Worm (Caenorhabditis elegans): ENCODE results near the gene F56D6.22.
A peak's percentile ranks its signal among the peaks of the same experiment; 100 is the strongest.

Gene F56D6.22

DNA sequence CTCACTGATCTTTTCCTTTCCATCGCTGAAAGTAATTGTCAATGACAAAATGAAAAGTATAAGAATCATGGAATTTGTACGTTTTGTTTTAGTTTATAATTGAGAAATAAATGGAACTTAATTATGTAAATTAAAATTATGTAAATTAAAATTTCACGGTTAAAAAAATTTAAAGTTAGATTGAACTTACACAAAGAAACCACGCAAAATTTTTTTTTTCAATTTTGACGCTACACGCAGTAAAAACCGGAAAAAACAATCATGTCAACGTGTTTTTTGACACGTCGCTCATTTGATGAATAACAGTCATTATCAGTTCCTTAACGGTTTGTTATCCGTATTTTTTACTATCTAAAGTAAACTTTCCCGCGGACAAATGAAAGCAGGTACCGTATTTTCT, 26.3 kb downstream of the F56D6.22 start, which contains the start of the genes F37C4.8 and oac-23:
F37C4.8 (minus strand) TSS at position 101 of the 400 bp plus-strand sequence.
oac-23 (plus strand) TSS at position 323 of the 400 bp plus-strand sequence.
- TF ChIP-seq ama-1 (optimal IDR thresholded peaks at IDR 0.05) (no peak), pax-3 (tag; optimal IDR thresholded peaks at IDR 0.05) (no peak), elt-2 (tag; optimal IDR thresholded peaks at IDR 0.05) (no peak), lin-15B (tag; optimal IDR thresholded peaks at IDR 0.05) (no peak), egl-27 (tag; optimal IDR thresholded peaks at IDR 0.05) (no peak), unc-98 (GFP tag; IDR thresholded peaks at IDR 0.05) (no peak), nhr-28 (tag; optimal IDR thresholded peaks at IDR 0.05) (no peak), fos-1 (tag; optimal IDR thresholded peaks at IDR 0.05) (no peak), fkh-8 (tag; optimal IDR thresholded peaks at IDR 0.05) (no peak), snpc-4 (tag; optimal IDR thresholded peaks at IDR 0.05) (no peak), lin-35 (GFP tag; optimal IDR thresholded peaks at IDR 0.05) (no peak), efl-1 (optimal IDR thresholded peaks at IDR 0.05) (no peak), efl-1 (GFP tag; optimal IDR thresholded peaks at IDR 0.05 in 1 of 2) (no peak), jun-1 (tag; optimal IDR thresholded peaks at IDR 0.05) (no peak), C04F5.9 (tag; optimal IDR thresholded peaks at IDR 0.05) (no peak), ets-5 (GFP tag; IDR thresholded peaks at IDR 0.05) (no peak), elt-3 (tag; optimal IDR thresholded peaks at IDR 0.05) (no peak), aha-1 (tag; optimal IDR thresholded peaks at IDR 0.05) (no peak), hlh-17 (GFP tag; optimal IDR thresholded peaks at IDR 0.05; ENCODE audit: borderline replicate concordance) (no peak), alr-1 (tag; optimal IDR thresholded peaks at IDR 0.05; ENCODE audit: borderline replicate concordance) (no peak), fkh-10 (GFP tag; optimal IDR thresholded peaks at IDR 0.05) (no peak)

DNA sequence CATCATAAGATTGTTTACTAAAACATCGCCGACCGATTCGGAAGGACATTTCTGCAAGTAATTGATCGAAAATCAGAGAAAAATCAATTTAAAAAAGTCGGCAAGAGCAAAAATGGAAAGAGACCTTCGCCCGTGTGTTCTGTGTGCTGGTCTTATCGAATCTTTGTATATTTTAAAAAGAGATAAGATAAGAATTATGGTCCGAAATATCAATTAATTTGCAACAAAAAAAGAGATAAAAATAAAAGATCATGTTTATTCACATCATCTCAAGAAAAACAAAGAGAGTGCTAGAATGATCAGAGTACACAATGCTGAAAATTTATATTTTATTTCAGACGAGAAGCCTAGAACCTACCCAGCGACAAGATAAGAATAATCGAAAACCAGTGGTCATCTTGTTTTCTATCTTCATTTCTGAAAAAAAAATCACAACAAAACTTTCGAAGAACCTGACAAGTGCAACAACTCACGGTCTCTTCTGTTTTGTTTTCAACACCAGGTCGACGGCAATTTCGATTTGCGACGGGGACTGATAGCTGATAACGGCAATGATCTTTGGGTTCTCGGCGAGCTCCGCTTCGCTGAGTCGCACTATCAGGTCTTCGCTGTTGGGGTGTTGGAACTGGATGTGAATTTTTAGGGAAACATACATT, 29.0 kb downstream of the F56D6.22 start, which contains the start of gene F37C4.6:
F37C4.6 (minus strand) TSS at position 51 of the 656 bp plus-strand sequence.
- TF ChIP-seq F16B12.6 (tag; optimal IDR thresholded peaks at IDR 0.05): no peak
- no peak for TF ChIP-seq zag-1 (tag; optimal IDR thresholded peaks at IDR 0.05)
- no peak for TF ChIP-seq xbp-1 (tag; optimal IDR thresholded peaks at IDR 0.05)
- TF ChIP-seq fkh-4 (tag; optimal IDR thresholded peaks at IDR 0.05; ENCODE audit: borderline replicate concordance): no peak
- peak; percentile 70 for TF ChIP-seq elt-2 (tag; optimal IDR thresholded peaks at IDR 0.05)
- no peak for TF ChIP-seq C34B4.2 (tag; optimal IDR thresholded peaks at IDR 0.05)

DNA sequence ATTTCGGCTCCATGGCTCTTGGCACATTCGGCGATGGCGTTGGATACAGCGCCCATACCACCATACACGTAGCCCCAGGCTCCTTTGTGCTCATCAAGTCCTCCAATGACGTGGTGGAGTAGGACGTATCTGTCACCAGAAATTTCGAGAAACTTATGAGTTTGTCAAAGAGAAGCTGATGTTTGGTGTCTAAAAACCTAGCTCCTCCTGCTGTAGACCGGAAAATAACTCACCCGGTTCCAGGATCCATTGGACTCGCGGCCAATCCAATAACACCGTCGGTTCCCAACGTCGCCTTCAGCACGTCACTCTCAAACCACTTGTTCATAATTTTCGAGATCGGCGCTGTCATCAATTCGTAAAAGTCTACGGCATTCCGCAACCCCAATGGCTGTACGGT, 30.5 kb downstream of the F56D6.22 start:
- TF ChIP-seq lsy-2 (tag; optimal IDR thresholded peaks at IDR 0.05): no peak
- TF ChIP-seq nhr-12 (tag; optimal IDR thresholded peaks at IDR 0.05): no peak
- no peak for TF ChIP-seq fkh-8 (tag; optimal IDR thresholded peaks at IDR 0.05)
- TF ChIP-seq aha-1 (tag; optimal IDR thresholded peaks at IDR 0.05): no peak
- no peak for TF ChIP-seq C04F5.9 (tag; optimal IDR thresholded peaks at IDR 0.05)
- no peak for TF ChIP-seq nhr-77 (tag; optimal IDR thresholded peaks at IDR 0.05)
- TF ChIP-seq unc-62 (GFP tag; optimal IDR thresholded peaks at IDR 0.05): no peak
- no peak for TF ChIP-seq ceh-88 (GFP tag; IDR thresholded peaks at IDR 0.05)
- TF ChIP-seq hlh-4 (tag; optimal IDR thresholded peaks at IDR 0.05): no peak
- no peak for TF ChIP-seq ztf-4 (tag; optimal IDR thresholded peaks at IDR 0.05)

DNA sequence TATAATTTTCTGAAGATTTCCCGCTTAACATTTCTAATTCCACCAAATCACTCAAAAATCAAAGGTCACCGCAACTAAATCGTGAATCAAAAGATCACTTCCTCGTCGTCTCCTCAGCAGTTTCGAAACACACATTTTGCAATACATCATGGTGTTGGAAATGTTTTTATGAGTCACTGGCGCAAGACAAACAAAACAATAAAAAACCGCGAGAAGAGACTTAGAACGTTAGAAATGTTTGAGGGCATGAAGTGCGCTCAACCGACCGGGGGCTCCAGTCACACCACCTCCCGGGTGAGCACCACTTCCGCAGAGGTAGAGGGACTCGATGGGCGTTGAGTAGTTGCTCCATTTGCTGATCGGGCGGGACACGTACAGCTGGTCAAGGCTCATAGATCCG, 32.1 kb downstream of the F56D6.22 start:
- TF ChIP-seq lsy-2 (tag; optimal IDR thresholded peaks at IDR 0.05) (peak in 1 of 2 experiments; percentile 38), C16A3.4 (tag; optimal IDR thresholded peaks at IDR 0.05) (peak; percentile 29), unc-98 (GFP tag; IDR thresholded peaks at IDR 0.05) (0 out of 2 replicates have a peak, but pooled peaks have one; percentile 15), ceh-63 (GFP tag; optimal IDR thresholded peaks at IDR 0.05) (no peak), vab-15 (tag; optimal IDR thresholded peaks at IDR 0.05) (no peak), rnt-1 (tag; optimal IDR thresholded peaks at IDR 0.05) (peak; percentile 39), nhr-85 (tag) (peak; percentile 76), lin-35 (GFP tag; optimal IDR thresholded peaks at IDR 0.05) (peak; percentile 5 to 16), fos-1 (tag; optimal IDR thresholded peaks at IDR 0.05) (peak; percentile 74), lin-14 (GFP tag; optimal IDR thresholded peaks at IDR 0.05) (peak; percentile 79), blmp-1 (tag; optimal IDR thresholded peaks at IDR 0.05) (peak; percentile 14), dpl-1 (GFP tag; optimal IDR thresholded peaks at IDR 0.05) (peak in 2 of 3 experiments; percentile 15 to 25), dsc-1 (tag; optimal IDR thresholded peaks at IDR 0.05) (peak; percentile 41), skn-1 (tag; optimal IDR thresholded peaks at IDR 0.05) (peak; percentile 21), mab-9 (GFP tag; IDR thresholded peaks at IDR 0.05) (0 out of 2 replicates have a peak, but pooled peaks have one; percentile 26), jun-1 (tag; optimal IDR thresholded peaks at IDR 0.05) (peak; percentile 70), mdl-1 (tag; optimal IDR thresholded peaks at IDR 0.05) (peak in 1 of 2 experiments; percentile 39), ceh-82 (tag; optimal IDR thresholded peaks at IDR 0.05) (peak in 2 of 3 experiments; percentile 15 to 42), efl-1 (optimal IDR thresholded peaks at IDR 0.05) (peak; percentile 30 to 33), efl-1 (GFP tag; optimal IDR thresholded peaks at IDR 0.05 in 1 of 2) (peak; percentile 15 to 79), hlh-17 (GFP tag; optimal IDR thresholded peaks at IDR 0.05; ENCODE audit: borderline replicate concordance) (no peak)

Measured in whole organism, L1 larva.